Fruit fly (Drosophila melanogaster): ENCODE data around the gene CG5478.
A peak's percentile ranks its signal among the peaks of the same experiment; 100 is the strongest.

The CG5478 gene

dm6 chr3R:15963690-15964281 lies 30.3 kb upstream of the CG5478 start, which contains the start of the genes CG4287 and CG5516 (continued):
- no peak for TF ChIP-seq sens-2 (GFP tag; IDR thresholded peaks at IDR 0.05)
- 0 out of 2 replicates have a peak, but pooled peaks have one; percentile 32 for TF ChIP-seq sna (GFP tag; IDR thresholded peaks at IDR 0.05; ENCODE audit: partially characterized antibody)
- TF ChIP-seq CG17829 (tag; optimal IDR thresholded peaks at IDR 0.05): no peak
- no peak for TF ChIP-seq CG8281 (tag; optimal IDR thresholded peaks at IDR 0.05)
- no peak for TF ChIP-seq CG17912 (GFP tag; optimal IDR thresholded peaks at IDR 0.05)
- no peak for TF ChIP-seq CG31365 (tag; optimal IDR thresholded peaks at IDR 0.05)
- TF ChIP-seq Bteb2 (GFP tag; optimal IDR thresholded peaks at IDR 0.05): no peak
- no peak for TF ChIP-seq CG3847 (GFP tag; IDR thresholded peaks at IDR 0.05)
- TF ChIP-seq mam (GFP tag; optimal IDR thresholded peaks at IDR 0.05): peak; percentile 51
- TF ChIP-seq Nf-YA (GFP tag; IDR thresholded peaks at IDR 0.05): no peak
- peak; percentile 46 for TF ChIP-seq Xbp1 (GFP tag; optimal IDR thresholded peaks at IDR 0.05)
- TF ChIP-seq esg (GFP tag; conservative IDR thresholded peaks at IDR 0.05): no peak
- no peak for TF ChIP-seq CG18764 (GFP tag; optimal IDR thresholded peaks at IDR 0.05)
- no peak for TF ChIP-seq Dbx (GFP tag; IDR thresholded peaks at IDR 0.05)
- TF ChIP-seq crp (GFP tag; optimal IDR thresholded peaks at IDR 0.05): peak; percentile 42 to 86
- TF ChIP-seq al (GFP tag; IDR thresholded peaks at IDR 0.05): no peak; the same call in 1 of the 2 replicates
- peak; percentile 20 for TF ChIP-seq vfl (GFP tag; optimal IDR thresholded peaks at IDR 0.05)
- TF ChIP-seq CG9876 (GFP tag; optimal IDR thresholded peaks at IDR 0.05): no peak
- TF ChIP-seq pho (GFP tag; optimal IDR thresholded peaks at IDR 0.05): no peak
- no peak for TF ChIP-seq yki (optimal IDR thresholded peaks at IDR 0.05)
- peak; percentile 25 for TF ChIP-seq HmgZ (tag; optimal IDR thresholded peaks at IDR 0.05)
- no peak for TF ChIP-seq gcm2 (GFP tag; optimal IDR thresholded peaks at IDR 0.05)
- peak; percentile 62 for TF ChIP-seq stwl (tag; optimal IDR thresholded peaks at IDR 0.05)
- TF ChIP-seq Dll (GFP tag; IDR thresholded peaks at IDR 0.05; ENCODE audit: partially characterized antibody): peak; percentile 62
- peak; percentile 12 for TF ChIP-seq Sin3A (optimal IDR thresholded peaks at IDR 0.05)
- TF ChIP-seq Side (GFP tag; optimal IDR thresholded peaks at IDR 0.05): peak; percentile 63
- TF ChIP-seq CG8388 (GFP tag; optimal IDR thresholded peaks at IDR 0.05): no peak
- TF ChIP-seq lov (optimal IDR thresholded peaks at IDR 0.05): no peak
- TF ChIP-seq lov (GFP tag; IDR thresholded peaks at IDR 0.05): no peak
- peak; percentile 69 for TF ChIP-seq MESR4 (GFP tag; optimal IDR thresholded peaks at IDR 0.05)
- TF ChIP-seq CHES-1-like (GFP tag; optimal IDR thresholded peaks at IDR 0.05): peak; percentile 23
- no peak for TF ChIP-seq ftz-f1 (GFP tag; optimal IDR thresholded peaks at IDR 0.05)
- TF ChIP-seq CG11723 (GFP tag; optimal IDR thresholded peaks at IDR 0.05): no peak
- no peak for TF ChIP-seq CG17385 (GFP tag; optimal IDR thresholded peaks at IDR 0.05)
- TF ChIP-seq cwo (GFP tag; optimal IDR thresholded peaks at IDR 0.05): no peak
- no peak for TF ChIP-seq CG12769 (tag; optimal IDR thresholded peaks at IDR 0.05)
- TF ChIP-seq Lpt (GFP tag; optimal IDR thresholded peaks at IDR 0.05): no peak
- TF ChIP-seq CG10366 (GFP tag; IDR thresholded peaks at IDR 0.05): no peak
- no peak for TF ChIP-seq stc (GFP tag; IDR thresholded peaks at IDR 0.05)
- TF ChIP-seq pita (GFP tag; optimal IDR thresholded peaks at IDR 0.05): no peak
- no peak for TF ChIP-seq CG34376 (GFP tag; optimal IDR thresholded peaks at IDR 0.05)
- no peak for TF ChIP-seq CG1792 (GFP tag; optimal IDR thresholded peaks at IDR 0.05)
- TF ChIP-seq ara (GFP tag; IDR thresholded peaks at IDR 0.05): no peak
- TF ChIP-seq ems (GFP tag; optimal IDR thresholded peaks at IDR 0.05): no peak
- TF ChIP-seq ato (GFP tag; IDR thresholded peaks at IDR 0.05; ENCODE audit: partially characterized antibody): no peak
- no peak for TF ChIP-seq NK7.1 (GFP tag; optimal IDR thresholded peaks at IDR 0.05)
- TF ChIP-seq chn (GFP tag; optimal IDR thresholded peaks at IDR 0.05): peak; percentile 25
- TF ChIP-seq CG11247 (GFP tag; IDR thresholded peaks at IDR 0.05): no peak
- TF ChIP-seq org-1 (GFP tag; optimal IDR thresholded peaks at IDR 0.05): no peak
- no peak for TF ChIP-seq CG18619 (GFP tag; optimal IDR thresholded peaks at IDR 0.05)
- no peak for TF ChIP-seq Dfd (GFP tag; optimal IDR thresholded peaks at IDR 0.05)
- peak; percentile 52 for TF ChIP-seq Vsx1 (GFP tag; optimal IDR thresholded peaks at IDR 0.05)

Measured in whole organism, embryonic.